Worm (Caenorhabditis elegans): ENCODE results near the gene clh-5.

Gene clh-5

DNA sequence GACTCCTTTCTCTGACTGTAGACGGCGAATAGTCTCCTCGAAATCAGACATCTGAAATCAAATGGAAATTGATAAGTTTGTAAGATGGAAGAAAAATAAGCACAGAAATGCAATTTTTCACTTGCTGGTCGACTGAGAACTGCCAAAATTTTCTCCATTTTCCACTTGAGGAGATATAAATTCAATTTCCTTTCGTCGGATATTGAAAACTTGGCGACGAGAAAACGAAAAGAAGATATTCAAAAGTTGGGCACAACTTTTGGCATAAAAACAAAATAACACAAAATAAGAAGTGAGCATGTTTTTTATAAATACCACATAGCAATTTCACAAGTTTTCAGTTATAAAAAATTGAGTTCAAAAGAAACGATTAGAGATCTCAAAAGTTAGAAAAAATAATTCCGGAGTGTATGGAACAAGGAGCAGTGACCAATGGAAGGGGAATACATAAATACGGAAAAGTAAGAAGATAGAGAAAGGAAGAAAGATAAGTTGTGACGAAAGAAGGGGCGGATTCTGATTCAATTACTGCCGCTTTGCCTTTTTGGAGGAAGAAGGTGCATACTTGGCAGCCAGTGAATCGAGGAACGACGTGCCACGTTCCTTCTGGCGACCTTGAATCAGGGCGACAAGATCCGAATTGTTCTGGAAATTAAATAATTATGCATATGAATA lies 8.8 kb upstream of the clh-5 start, which contains the start of gene dyrb-1:
TSS of gene dyrb-1 (minus strand) at position 51 of the 675 bp plus-strand sequence.
- TF ChIP-seq aly-2 (tag; optimal IDR thresholded peaks at IDR 0.05) (no peak), fos-1 (tag; optimal IDR thresholded peaks at IDR 0.05) (no peak), lsy-12 (tag; optimal IDR thresholded peaks at IDR 0.05) (no peak), unc-62 (GFP tag; optimal IDR thresholded peaks at IDR 0.05) (no peak), hmg-11 (tag; optimal IDR thresholded peaks at IDR 0.05) (no peak), lin-39 (tag; optimal IDR thresholded peaks at IDR 0.05) (no peak), elt-2 (tag; optimal IDR thresholded peaks at IDR 0.05) (no peak), egl-5 (tag; optimal IDR thresholded peaks at IDR 0.05) (no peak), snpc-4 (tag; optimal IDR thresholded peaks at IDR 0.05) (no peak), ztf-4 (tag; optimal IDR thresholded peaks at IDR 0.05) (no peak), nfya-1 (tag; optimal IDR thresholded peaks at IDR 0.05; ENCODE audit: insufficient read depth) (no peak), skn-1 (tag; optimal IDR thresholded peaks at IDR 0.05) (no peak), fkh-2 (tag; optimal IDR thresholded peaks at IDR 0.05) (no peak), fkh-10 (GFP tag; optimal IDR thresholded peaks at IDR 0.05) (no peak), nhr-25 (tag; optimal IDR thresholded peaks at IDR 0.05) (no peak)

DNA sequence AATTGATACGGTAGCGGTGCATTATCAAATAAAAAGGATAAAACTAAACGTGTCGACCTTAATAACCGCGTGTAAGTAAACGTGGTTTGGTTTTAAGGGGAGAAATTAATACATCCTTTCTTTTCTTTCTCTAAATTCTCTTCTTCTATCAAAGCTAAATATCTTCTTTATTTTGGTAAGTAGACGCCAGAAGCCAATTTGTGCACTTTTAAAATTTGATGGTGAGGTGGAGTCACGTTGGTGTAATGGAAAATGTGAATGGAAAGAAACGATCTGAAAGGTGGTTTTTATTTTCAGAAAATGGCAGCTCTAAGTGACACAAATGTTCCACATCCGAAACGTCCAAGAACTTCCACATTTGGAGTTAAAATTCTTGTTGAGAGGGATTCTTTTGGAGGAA lies 2.4 kb upstream of the clh-5 start, which contains the start of gene T24H10.5:
TSS of gene T24H10.5 (plus strand) at position 301 of the 400 bp plus-strand sequence.
- TF ChIP-seq mdl-1 (tag; optimal IDR thresholded peaks at IDR 0.05) (no peak), ama-1 (optimal IDR thresholded peaks at IDR 0.05) (no peak), pqm-1 (tag; optimal IDR thresholded peaks at IDR 0.05) (no peak), ceh-9 (tag; optimal IDR thresholded peaks at IDR 0.05) (no peak), skn-1 (tag; optimal IDR thresholded peaks at IDR 0.05) (no peak), ztf-11 (tag; optimal IDR thresholded peaks at IDR 0.05) (no peak), eor-1 (tag; optimal IDR thresholded peaks at IDR 0.05) (no peak), elt-1 (tag; optimal IDR thresholded peaks at IDR 0.05) (no peak), tbx-2 (tag; optimal IDR thresholded peaks at IDR 0.05) (no peak), ZK546.5 (tag; optimal IDR thresholded peaks at IDR 0.05) (no peak), ztf-4 (tag; optimal IDR thresholded peaks at IDR 0.05) (no peak), unc-39 (tag; optimal IDR thresholded peaks at IDR 0.05) (no peak), nhr-12 (tag; optimal IDR thresholded peaks at IDR 0.05) (no peak), jun-1 (tag; optimal IDR thresholded peaks at IDR 0.05) (no peak)

DNA sequence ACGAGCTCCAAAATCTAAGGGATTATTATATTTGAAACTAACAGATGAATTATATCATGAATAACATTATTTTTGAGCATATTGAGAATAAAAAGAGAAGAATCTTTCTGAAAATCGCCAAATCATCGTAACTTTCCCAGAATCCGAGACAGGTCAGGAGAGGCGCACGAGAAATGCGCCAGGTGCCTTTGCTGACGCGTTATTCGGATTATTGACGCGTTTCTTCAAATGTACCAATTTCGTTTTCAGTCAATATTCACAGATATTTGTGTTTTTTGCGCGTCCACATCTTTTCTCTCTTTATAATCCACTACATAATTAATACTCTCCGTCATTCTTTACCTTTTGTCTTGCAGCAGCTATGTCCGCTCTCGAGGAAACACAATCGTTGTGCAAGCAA lies 612 bp upstream of the clh-5 start, which contains the start of gene T24H10.1:
TSS of gene T24H10.1 (plus strand) at position 355 of the 400 bp plus-strand sequence.
- no peak for TF ChIP-seq aly-2 (tag; optimal IDR thresholded peaks at IDR 0.05)
- TF ChIP-seq eor-1 (tag; optimal IDR thresholded peaks at IDR 0.05), result no peak
- TF ChIP-seq ceh-9 (tag; optimal IDR thresholded peaks at IDR 0.05), result no peak
- no peak for TF ChIP-seq fkh-2 (tag; optimal IDR thresholded peaks at IDR 0.05)
- TF ChIP-seq unc-39 (tag; optimal IDR thresholded peaks at IDR 0.05), result no peak
- TF ChIP-seq ZK546.5 (tag; optimal IDR thresholded peaks at IDR 0.05), result no peak
- TF ChIP-seq zag-1 (tag; optimal IDR thresholded peaks at IDR 0.05), result no peak
- TF ChIP-seq nhr-237 (tag; optimal IDR thresholded peaks at IDR 0.05), result no peak
- TF ChIP-seq nfya-1 (tag; optimal IDR thresholded peaks at IDR 0.05; ENCODE audit: insufficient read depth), result peak; percentile 72
- no peak for TF ChIP-seq egl-27 (tag; optimal IDR thresholded peaks at IDR 0.05)
- TF ChIP-seq hmg-11 (tag; optimal IDR thresholded peaks at IDR 0.05), result peak; percentile 44
- peak; percentile 55 for TF ChIP-seq tbx-2 (tag; optimal IDR thresholded peaks at IDR 0.05)
- no peak for TF ChIP-seq jun-1 (tag; optimal IDR thresholded peaks at IDR 0.05)
- TF ChIP-seq elt-3 (tag; optimal IDR thresholded peaks at IDR 0.05), result no peak
- peak; percentile 56 for TF ChIP-seq snpc-4 (tag; optimal IDR thresholded peaks at IDR 0.05)
- peak; percentile 30 for TF ChIP-seq elt-2 (tag; optimal IDR thresholded peaks at IDR 0.05)
- TF ChIP-seq mml-1 (tag; optimal IDR thresholded peaks at IDR 0.05), result no peak
- TF ChIP-seq ceh-28 (tag; optimal IDR thresholded peaks at IDR 0.05), result peak; percentile 28
- no peak for TF ChIP-seq unc-62 (GFP tag; optimal IDR thresholded peaks at IDR 0.05)
- no peak for TF ChIP-seq elt-1 (tag; optimal IDR thresholded peaks at IDR 0.05)
- no peak for TF ChIP-seq ztf-11 (tag; optimal IDR thresholded peaks at IDR 0.05)
- TF ChIP-seq ceh-16 (tag; optimal IDR thresholded peaks at IDR 0.05), result no peak
- peak; percentile 48 for TF ChIP-seq nhr-43 (tag; optimal IDR thresholded peaks at IDR 0.05; ENCODE audit: poor library complexity, severe bottlenecking)
- no peak for TF ChIP-seq lin-39 (tag; optimal IDR thresholded peaks at IDR 0.05)
- TF ChIP-seq nhr-11 (tag; optimal IDR thresholded peaks at IDR 0.05), result no peak
- TF ChIP-seq sea-2 (GFP tag; optimal IDR thresholded peaks at IDR 0.05), result no peak
- TF ChIP-seq nhr-25 (tag; optimal IDR thresholded peaks at IDR 0.05), result peak; percentile 51
- TF ChIP-seq ceh-82 (tag; optimal IDR thresholded peaks at IDR 0.05), result no peak
- no peak for TF ChIP-seq daf-12 (tag; optimal IDR thresholded peaks at IDR 0.05)
- TF ChIP-seq nhr-76 (tag; optimal IDR thresholded peaks at IDR 0.05), result no peak
- TF ChIP-seq nhr-23 (tag; optimal IDR thresholded peaks at IDR 0.05), result peak; percentile 65
- no peak for TF ChIP-seq mdl-1 (tag; optimal IDR thresholded peaks at IDR 0.05)
- peak; percentile 72 for TF ChIP-seq skn-1 (tag; optimal IDR thresholded peaks at IDR 0.05)
- TF ChIP-seq lin-15B (tag; optimal IDR thresholded peaks at IDR 0.05), result peak; percentile 67
- no peak for TF ChIP-seq nhr-28 (tag; optimal IDR thresholded peaks at IDR 0.05)
- TF ChIP-seq R02D3.7 (tag; optimal IDR thresholded peaks at IDR 0.05), result peak; percentile 25
- TF ChIP-seq ama-1 (optimal IDR thresholded peaks at IDR 0.05), result no peak
- TF ChIP-seq pha-4 (tag; optimal IDR thresholded peaks at IDR 0.05), result peak; percentile 72
- TF ChIP-seq nhr-67 (tag; optimal IDR thresholded peaks at IDR 0.05), result no peak
- no peak for TF ChIP-seq fkh-10 (GFP tag; optimal IDR thresholded peaks at IDR 0.05)
- no peak for TF ChIP-seq egl-5 (tag; optimal IDR thresholded peaks at IDR 0.05)
- TF ChIP-seq nhr-12 (tag; optimal IDR thresholded peaks at IDR 0.05), result no peak
